Worm (Caenorhabditis elegans) whole organism, young adult: ENCODE data around the gene nhr-40.

ENCODE experiments used
- C06A6.2 ChIP-seq: fragments of 200-800 bp; sonication (Bioruptor generic); conservative IDR thresholded peaks from 2 replicates; pipeline ENCODE4 v1.3.6; 2022; ENCODE audit warnings: missing genetic modification characterization, missing compliant biosample characterization
- D2030.7 ChIP-seq: fragments of 200-800 bp; sonication (Bioruptor generic); IDR thresholded peaks from 2 replicates; pipeline ENCODE4 v1.3.6; 2022; ENCODE audit warnings: missing genetic modification reagents, missing genetic modification characterization, missing compliant biosample characterization
- F23B12.7 ChIP-seq: sonication (generic microtip); optimal IDR thresholded peaks from 2 replicates; lab custom pipeline; 2017; ENCODE audit warnings: missing genetic modification characterization, mild to moderate bottlenecking, missing compliant biosample characterization, antibody characterized with exemption, moderate library complexity; ENCODE audit not compliant: insufficient read depth
- F37B4.10 ChIP-seq: fragments of 200-800 bp; sonication (Bioruptor generic); IDR thresholded peaks from 2 replicates; pipeline ENCODE4 v1.3.6; 2022; ENCODE audit warnings: missing genetic modification characterization, missing compliant biosample characterization
- F49E8.2 ChIP-seq: sonication (generic microtip); optimal IDR thresholded peaks from 3 replicates; lab custom pipeline; 2017; ENCODE audit warnings: missing genetic modification characterization, mild to moderate bottlenecking, missing compliant biosample characterization, antibody characterized with exemption, moderate library complexity; ENCODE audit not compliant: insufficient read depth
- F57A8.1 ChIP-seq: fragments of 200-800 bp; sonication (Bioruptor generic); optimal IDR thresholded peaks from 2 replicates; lab custom pipeline; 2018; ENCODE audit warnings: mild to moderate bottlenecking, missing genetic modification characterization, moderate library complexity, missing compliant biosample characterization
- K12H6.12 ChIP-seq: fragments of 200-800 bp; sonication (Bioruptor generic); optimal IDR thresholded peaks from 2 replicates; lab custom pipeline; 2018; ENCODE audit warnings: mild to moderate bottlenecking, missing genetic modification characterization, missing compliant biosample characterization
- Y53F4B.3 ChIP-seq: fragments of 200-800 bp; sonication (Bioruptor generic); IDR thresholded peaks from 2 replicates; pipeline ENCODE4 v1.3.6; 2022; ENCODE audit warnings: missing genetic modification reagents, missing genetic modification characterization, missing compliant biosample characterization
- Y56A3A.18 ChIP-seq: fragments of 200-800 bp; sonication (Bioruptor generic); IDR thresholded peaks from 2 replicates; pipeline ENCODE4 v1.3.6; 2022; ENCODE audit warnings: missing genetic modification reagents, missing genetic modification characterization, missing compliant biosample characterization
- athp-1 ChIP-seq: sonication (generic microtip); optimal IDR thresholded peaks from 2 replicates; lab custom pipeline; 2017; ENCODE audit warnings: mild to moderate bottlenecking, missing genetic modification characterization, missing compliant biosample characterization
- attf-6 ChIP-seq: fragments of 200-800 bp; sonication (Bioruptor generic); IDR thresholded peaks from 2 replicates; pipeline ENCODE4 v1.3.6; 2022; ENCODE audit warnings: missing genetic modification reagents, missing genetic modification characterization, missing compliant biosample characterization
- ccch-3 ChIP-seq: fragments of 200-800 bp; sonication (Bioruptor generic); optimal IDR thresholded peaks from 2 replicates; lab custom pipeline; 2018; ENCODE audit warnings: mild to moderate bottlenecking, missing genetic modification characterization, missing compliant biosample characterization
- cebp-1 ChIP-seq, 2 experiments: fragments of 200-800 bp in 1 of 2; sonication (Bioruptor generic) in 1 of 2; sonication (generic microtip) in 1 of 2; IDR thresholded peaks in 1 of 2; optimal IDR thresholded peaks in 1 of 2; 2 replicates each; pipeline versions ENCODE4 v1.3.6 to Lab custom; 2017 to 2022; ENCODE audit warnings: missing compliant biosample characterization in 2 of 2, missing genetic modification characterization in 2 of 2, mild to moderate bottlenecking in 1 of 2, missing genetic modification reagents in 1 of 2, moderate library complexity in 1 of 2
- cebp-2 ChIP-seq: fragments of 200-800 bp; sonication (Bioruptor generic); IDR thresholded peaks from 2 replicates; pipeline ENCODE4 v1.3.6; 2022; ENCODE audit warnings: missing genetic modification characterization, missing compliant biosample characterization
- ceh-27 ChIP-seq: fragments of 200-800 bp; sonication (Bioruptor generic); optimal IDR thresholded peaks from 2 replicates; lab custom pipeline; 2018; ENCODE audit warnings: mild to moderate bottlenecking, missing genetic modification characterization, moderate library complexity, missing compliant biosample characterization
- ceh-91 ChIP-seq: fragments of 200-800 bp; sonication (Bioruptor generic); IDR thresholded peaks from 2 replicates; pipeline ENCODE4 v1.3.6; 2022; ENCODE audit warnings: missing genetic modification reagents, missing genetic modification characterization, missing compliant biosample characterization
- die-1 ChIP-seq: sonication (generic microtip); optimal IDR thresholded peaks from 2 replicates; lab custom pipeline; 2016; ENCODE audit warnings: missing genotype, mild to moderate bottlenecking, missing genetic modification characterization, missing compliant biosample characterization
- dpl-1 ChIP-seq: fragments of 150-350 bp; optimal IDR thresholded peaks from 2 replicates; lab custom pipeline; 2014; ENCODE audit warnings: missing biosample characterization, missing genetic modification reagents, missing genetic modification characterization
- egl-44 ChIP-seq: fragments of 200-800 bp; sonication (Bioruptor generic); IDR thresholded peaks from 2 replicates; pipeline ENCODE4 v1.3.6; 2022; ENCODE audit warnings: missing genetic modification reagents, missing genetic modification characterization, missing compliant biosample characterization
- gei-17 ChIP-seq: fragments of 200-800 bp; sonication (Bioruptor generic); optimal IDR thresholded peaks from 2 replicates; lab custom pipeline; 2018; ENCODE audit warnings: mild to moderate bottlenecking, missing genetic modification characterization, missing compliant biosample characterization
- him-1 ChIP-seq: sonication (generic microtip); optimal IDR thresholded peaks from 2 replicates; lab custom pipeline; 2016; ENCODE audit warnings: missing genotype, missing genetic modification reagents, missing genetic modification characterization, missing compliant biosample characterization
- hlh-26 ChIP-seq: fragments of 200-800 bp; sonication (Bioruptor generic); conservative IDR thresholded peaks from 2 replicates; pipeline ENCODE4 v1.3.6; 2022; ENCODE audit warnings: missing genetic modification reagents, missing genetic modification characterization, missing compliant biosample characterization
- hmg-1.2 ChIP-seq: fragments of 200-800 bp; sonication (Bioruptor generic); IDR thresholded peaks from 2 replicates; pipeline ENCODE4 v1.3.6; 2022; ENCODE audit warnings: missing genetic modification reagents, missing genetic modification characterization, missing compliant biosample characterization
- lin-26 ChIP-seq: fragments of 200-800 bp; sonication (Bioruptor generic); IDR thresholded peaks from 2 replicates; pipeline ENCODE4 v1.3.6; 2022; ENCODE audit warnings: missing genetic modification reagents, missing genetic modification characterization, missing compliant biosample characterization
- lsl-1 ChIP-seq: fragments of 200-800 bp; sonication (Bioruptor generic); optimal IDR thresholded peaks from 2 replicates; lab custom pipeline; 2018; ENCODE audit warnings: mild to moderate bottlenecking, missing genetic modification characterization, moderate library complexity, missing compliant biosample characterization
- madf-6 ChIP-seq: fragments of 200-800 bp; sonication (Bioruptor generic); IDR thresholded peaks from 2 replicates; pipeline ENCODE4 v1.3.6; 2022; ENCODE audit warnings: missing genetic modification reagents, missing genetic modification characterization, missing compliant biosample characterization
- mxl-1 ChIP-seq: sonication (generic microtip); optimal IDR thresholded peaks from 2 replicates; lab custom pipeline; 2016; ENCODE audit warnings: missing genetic modification characterization, missing compliant biosample characterization
- nfyb-1 ChIP-seq: fragments of 200-800 bp; sonication (Bioruptor generic); IDR thresholded peaks from 2 replicates; pipeline ENCODE4 v1.3.6; 2022; ENCODE audit warnings: missing genetic modification reagents, missing genetic modification characterization, missing compliant biosample characterization
- nhr-80 ChIP-seq: sonication (generic microtip); optimal IDR thresholded peaks from 2 replicates; lab custom pipeline; 2016; ENCODE audit warnings: missing genetic modification characterization, missing compliant biosample characterization
- nhr-90 ChIP-seq: sonication (generic microtip); optimal IDR thresholded peaks from 2 replicates; lab custom pipeline; 2016; ENCODE audit warnings: missing genotype, mild to moderate bottlenecking, missing genetic modification characterization, missing compliant biosample characterization
- pbrm-1 ChIP-seq: fragments of 200-800 bp; sonication (Bioruptor generic); IDR thresholded peaks from 2 replicates; pipeline ENCODE4 v1.3.6; 2022; ENCODE audit warnings: missing genetic modification reagents, missing genetic modification characterization, missing compliant biosample characterization
- rpc-1 ChIP-seq, 2 experiments: fragments of 150-350 bp in 1 of 2; sonication (generic microtip) in 1 of 2; optimal IDR thresholded peaks; 2 replicates each; lab custom pipeline; 2014 to 2018; ENCODE audit warnings: missing biosample characterization in 1 of 2, missing genetic modification characterization in 1 of 2, missing genetic modification reagents in 1 of 2, missing genotype in 1 of 2
- snpc-3.4 ChIP-seq: sonication (generic microtip); optimal IDR thresholded peaks from 2 replicates; lab custom pipeline; 2017; ENCODE audit warnings: missing genetic modification characterization, mild to moderate bottlenecking, missing compliant biosample characterization, antibody characterized with exemption, moderate library complexity, missing genotype, missing genetic modification reagents
- snpc-4 ChIP-seq, 5 experiments: fragments of 150-350 bp in 1 of 5; sonication (generic microtip) in 4 of 5; optimal IDR thresholded peaks; 2 replicates each; lab custom pipeline; 2014 to 2018; ENCODE audit warnings: missing genetic modification characterization in 5 of 5, missing biosample characterization in 3 of 5, antibody characterized with exemption in 2 of 5, mild to moderate bottlenecking in 2 of 5, missing compliant biosample characterization in 2 of 5, missing genotype in 2 of 5, moderate library complexity in 2 of 5, missing genetic modification reagents in 1 of 5
- somi-1 ChIP-seq: fragments of 200-800 bp; sonication (Bioruptor generic); optimal IDR thresholded peaks from 2 replicates; lab custom pipeline; 2018; ENCODE audit warnings: mild to moderate bottlenecking, missing genetic modification characterization, missing compliant biosample characterization
- tbx-9 ChIP-seq: sonication (generic microtip); optimal IDR thresholded peaks from 2 replicates; lab custom pipeline; 2016; ENCODE audit warnings: borderline replicate concordance, missing genetic modification characterization, inconsistent platforms, missing compliant biosample characterization
- tlf-1 ChIP-seq: fragments of 200-800 bp; sonication (Bioruptor generic); optimal IDR thresholded peaks from 2 replicates; lab custom pipeline; 2018; ENCODE audit warnings: mild to moderate bottlenecking, missing genetic modification characterization, missing compliant biosample characterization
- unc-62 ChIP-seq: fragments of 150-350 bp; optimal IDR thresholded peaks from 2 replicates; lab custom pipeline; 2014; ENCODE audit warnings: missing biosample characterization, missing genetic modification reagents, missing genetic modification characterization

nhr-40 gene

ce11 chrX:2601025-2601705 is 7.4 kb downstream of the nhr-40 start:
- TF ChIP-seq D2030.7 (GFP tag; lab: Robert Waterston, UW) (no peak), somi-1 (GFP tag; lab: Kevin White, UChicago) (no peak), die-1 (tag; lab: Kevin White, UChicago) (no peak), mxl-1 (no peak), K12H6.12 (no peak), F57A8.1 (GFP tag; lab: Kevin White, UChicago) (no peak), dpl-1 (GFP tag; lab: Kevin White, UChicago) (no peak), tbx-9 (no peak), lin-26 (GFP tag; lab: Robert Waterston, UW) (no peak), rpc-1 (optimal IDR thresholded peaks at IDR 0.05; lab: Kevin White, UChicago) (no peak), rpc-1 (tag; optimal IDR thresholded peaks at IDR 0.05; lab: Kevin White, UChicago) (no peak), egl-44 (GFP tag; lab: Robert Waterston, UW) (no peak), lsl-1 (GFP tag; lab: Kevin White, UChicago) (no peak), F37B4.10 (no peak), madf-6 (no peak), C06A6.2 (GFP tag; lab: Robert Waterston, UW) (no peak), attf-6 (no peak), pbrm-1 (GFP tag; lab: Robert Waterston, UW) (no peak), cebp-2 (GFP tag; lab: Robert Waterston, UW) (no peak), cebp-1 (GFP tag; IDR thresholded peaks at IDR 0.05; lab: Robert Waterston, UW) (no peak), cebp-1 (tag; optimal IDR thresholded peaks at IDR 0.05; lab: Kevin White, UChicago) (no peak)
- TF ChIP-seq, all 124 proteins: peak for 0

- TF ChIP-seq K12H6.12 (peak; percentile 27), athp-1 (tag; lab: Kevin White, UChicago) (no peak)
Measured at ce11 chrX:2604358-2605016, 10.7 kb downstream of the nhr-40 start.

ce11 chrX:2607522-2608278 is 13.9 kb downstream of the nhr-40 start, which contains the start of gene T03G6.1:
T03G6.1 (plus strand) TSS chrX:2608228.
- TF ChIP-seq unc-62 (GFP tag; lab: Kevin White, UChicago) (no peak), hlh-26 (GFP tag; lab: Robert Waterston, UW) (no peak), cebp-1 (GFP tag; IDR thresholded peaks at IDR 0.05; lab: Robert Waterston, UW) (no peak), cebp-1 (tag; optimal IDR thresholded peaks at IDR 0.05; lab: Kevin White, UChicago) (peak; percentile 54), tbx-9 (no peak), F49E8.2 (tag; lab: Kevin White, UChicago) (no peak)

- TF ChIP-seq die-1 (tag; lab: Kevin White, UChicago) (peak; percentile 76), hmg-1.2 (peak; percentile 84), Y53F4B.3 (GFP tag; lab: Robert Waterston, UW) (peak; percentile 44; the same call in 1 of the 2 replicates), nhr-80 (tag; lab: Kevin White, UChicago) (peak; percentile 51), gei-17 (GFP tag; lab: Kevin White, UChicago) (peak; percentile 77), nhr-90 (tag; lab: Kevin White, UChicago) (peak; percentile 77), Y56A3A.18 (GFP tag; lab: Robert Waterston, UW) (peak; percentile 90; the same call in 1 of the 2 replicates), him-1 (tag; lab: Kevin White, UChicago) (peak; percentile 89), ceh-27 (GFP tag; lab: Kevin White, UChicago) (peak; percentile 76), tlf-1 (GFP tag; lab: Kevin White, UChicago) (peak; percentile 32), F23B12.7 (tag; lab: Kevin White, UChicago) (peak; percentile 86), snpc-3.4 (peak; percentile 56), nfyb-1 (GFP tag; lab: Robert Waterston, UW) (peak; percentile 85), ccch-3 (no peak), ceh-91 (GFP tag; lab: Robert Waterston, UW) (0 out of 2 replicates have a peak, but pooled peaks have one; percentile 32), pbrm-1 (GFP tag; lab: Robert Waterston, UW) (peak; percentile 90), F37B4.10 (0 out of 2 replicates have a peak, but pooled peaks have one; percentile 26), snpc-4 (GFP tag; optimal IDR thresholded peaks at IDR 0.05; lab: Kevin White, UChicago) (peak; percentile 66), snpc-4 (tag; optimal IDR thresholded peaks at IDR 0.05; lab: Kevin White, UChicago) (peak; percentile 8 to 84 (median 74))
Measured at ce11 chrX:2613077-2613476, 19.3 kb downstream of the nhr-40 start.
